Worm (Caenorhabditis elegans) whole organism, L4/young adult: Measurements from ENCODE around the gene dph-5.

Source experiments
- dao-5 ChIP-seq: sonication (generic microtip); optimal IDR thresholded peaks from 2 replicates; lab custom pipeline; 2016; ENCODE audit warnings: missing genotype, missing genetic modification characterization, moderate library complexity, missing compliant biosample characterization
- him-1 ChIP-seq: sonication (generic microtip); optimal IDR thresholded peaks from 2 replicates; lab custom pipeline; 2016; ENCODE audit warnings: missing genotype, missing genetic modification reagents, missing genetic modification characterization, missing compliant biosample characterization

- no peak for TF ChIP-seq him-1 (tag; lab: Kevin White, UChicago)
- TF ChIP-seq dao-5, result no peak
Observed at ce11 chrII:11333375-11333774, 16.6 kb upstream of the dph-5 start.
